Worm (Caenorhabditis elegans): Measurements from ENCODE around the gene ZC449.5.

DNA sequence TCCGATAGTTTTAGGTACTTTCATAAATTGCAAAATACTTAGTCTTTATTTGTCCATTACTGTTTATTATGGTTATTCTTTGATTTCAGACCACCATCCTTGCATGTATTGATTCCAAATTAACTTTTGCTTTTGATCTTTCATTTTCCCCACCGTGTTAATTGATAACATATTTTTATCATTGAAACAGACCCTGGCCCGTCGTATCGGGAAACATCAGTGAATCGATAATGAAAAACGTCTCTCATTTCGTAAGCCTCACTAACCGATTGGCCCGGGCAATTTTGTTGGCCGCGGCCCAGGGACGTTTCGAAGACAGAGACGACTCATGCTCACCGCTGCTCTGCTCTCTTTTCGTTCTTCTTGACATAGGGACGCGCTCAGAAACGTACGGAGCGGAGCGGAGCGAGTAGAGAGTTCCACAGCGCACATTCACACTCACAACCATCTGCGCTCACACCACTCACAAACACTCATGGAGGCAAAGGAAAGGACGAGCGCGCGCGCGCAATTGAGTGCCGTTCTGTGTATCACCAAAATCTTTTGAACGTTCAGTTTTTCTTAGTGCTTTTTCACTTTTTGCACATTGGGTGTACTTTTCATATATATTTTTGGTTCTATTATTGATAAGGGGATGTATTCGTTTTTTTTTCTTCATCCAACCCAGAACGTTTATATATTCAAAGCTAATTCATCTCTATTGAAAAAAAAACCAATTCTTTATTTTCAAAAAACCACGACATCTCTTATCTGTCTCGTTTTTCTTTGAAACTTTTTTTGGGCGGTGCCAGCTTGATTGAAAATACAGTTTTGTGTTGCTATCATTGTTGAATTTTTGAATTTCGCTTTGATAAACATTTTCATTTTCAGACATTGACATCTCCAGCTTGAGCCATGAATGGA lies 26.4 kb upstream of the ZC449.5 start, which contains the start of gene C24H10.2:
- TF ChIP-seq skn-1 (tag; optimal IDR thresholded peaks at IDR 0.05) (no peak), mdl-1 (tag; optimal IDR thresholded peaks at IDR 0.05) (no peak), elt-2 (tag; optimal IDR thresholded peaks at IDR 0.05) (peak; percentile 90), ama-1 (optimal IDR thresholded peaks at IDR 0.05) (no peak), jun-1 (tag; optimal IDR thresholded peaks at IDR 0.05) (no peak), nhr-237 (tag; optimal IDR thresholded peaks at IDR 0.05) (no peak), ztf-11 (tag; optimal IDR thresholded peaks at IDR 0.05) (no peak), fkh-10 (GFP tag; optimal IDR thresholded peaks at IDR 0.05) (no peak), nfya-1 (tag; optimal IDR thresholded peaks at IDR 0.05; ENCODE audit: insufficient read depth) (peak; percentile 76), nhr-76 (tag; optimal IDR thresholded peaks at IDR 0.05) (no peak)

All from whole organism, L3 larva.